Worm (Caenorhabditis elegans): Measurements from ENCODE around the gene toe-2.
A peak's percentile ranks its signal among the peaks of the same experiment; 100 is the strongest.

Gene toe-2

ce11 chrII:6521316-6521715, at the start of gene toe-2:
Gene toe-2, minus strand, starts transcription at chrII:6521385.
- no peak for TF ChIP-seq T22C8.4 (GFP tag; IDR thresholded peaks at IDR 0.05)
- TF ChIP-seq flt-1 (GFP tag; IDR thresholded peaks at IDR 0.05), result no peak
- TF ChIP-seq med-1 (GFP tag; optimal IDR thresholded peaks at IDR 0.05; ENCODE audit: insufficient read depth), result no peak
- no peak for TF ChIP-seq ztf-29 (GFP tag; IDR thresholded peaks at IDR 0.05)
- no peak for TF ChIP-seq ref-1 (GFP tag; conservative IDR thresholded peaks at IDR 0.05)
- TF ChIP-seq ztf-23 (GFP tag; IDR thresholded peaks at IDR 0.05), result no peak
- no peak for TF ChIP-seq cog-1 (tag; optimal IDR thresholded peaks at IDR 0.05)
- no peak for TF ChIP-seq tab-1 (GFP tag; IDR thresholded peaks at IDR 0.05)
- no peak for TF ChIP-seq klf-2 (GFP tag; conservative IDR thresholded peaks at IDR 0.05)

ce11 chrII:6568707-6569106, 47.5 kb upstream of the toe-2 start, which contains the start of gene sra-27:
Gene sra-27, plus strand, starts transcription at chrII:6569007.
- TF ChIP-seq ztf-29 (GFP tag; IDR thresholded peaks at IDR 0.05), result no peak
- TF ChIP-seq cog-1 (tag; optimal IDR thresholded peaks at IDR 0.05), result no peak
- no peak for TF ChIP-seq ref-1 (GFP tag; conservative IDR thresholded peaks at IDR 0.05)
- no peak for TF ChIP-seq med-1 (GFP tag; optimal IDR thresholded peaks at IDR 0.05; ENCODE audit: insufficient read depth)
- no peak for TF ChIP-seq klf-2 (GFP tag; conservative IDR thresholded peaks at IDR 0.05)
- no peak for TF ChIP-seq flt-1 (GFP tag; IDR thresholded peaks at IDR 0.05)
- TF ChIP-seq ztf-23 (GFP tag; IDR thresholded peaks at IDR 0.05), result no peak
- no peak for TF ChIP-seq T22C8.4 (GFP tag; IDR thresholded peaks at IDR 0.05)
- TF ChIP-seq tab-1 (GFP tag; IDR thresholded peaks at IDR 0.05), result no peak

ce11 chrII:6566628-6567180, 45.5 kb upstream of the toe-2 start, which contains the start of the genes F18C5.5 and F18C5.9:
Gene F18C5.5, minus strand, starts transcription at chrII:6566728.
Gene F18C5.9, plus strand, starts transcription at chrII:6567130.
- TF ChIP-seq ref-1 (GFP tag; conservative IDR thresholded peaks at IDR 0.05) (no peak), flt-1 (GFP tag; IDR thresholded peaks at IDR 0.05) (no peak), ztf-23 (GFP tag; IDR thresholded peaks at IDR 0.05) (no peak), cog-1 (tag; optimal IDR thresholded peaks at IDR 0.05) (no peak), med-1 (GFP tag; optimal IDR thresholded peaks at IDR 0.05; ENCODE audit: insufficient read depth) (no peak), T22C8.4 (GFP tag; IDR thresholded peaks at IDR 0.05) (no peak), tab-1 (GFP tag; IDR thresholded peaks at IDR 0.05) (no peak), ztf-29 (GFP tag; IDR thresholded peaks at IDR 0.05) (no peak), klf-2 (GFP tag; conservative IDR thresholded peaks at IDR 0.05) (no peak)

ce11 chrII:6565077-6565476, 43.9 kb upstream of the toe-2 start, which contains the start of gene mpz-3:
Gene mpz-3, minus strand, starts transcription at chrII:6565396.
- no peak; the same call in none of the 2 replicates for TF ChIP-seq klf-2 (GFP tag; conservative IDR thresholded peaks at IDR 0.05)
- peak; percentile 66 for TF ChIP-seq med-1 (GFP tag; optimal IDR thresholded peaks at IDR 0.05; ENCODE audit: insufficient read depth)
- peak; percentile 61 for TF ChIP-seq ref-1 (GFP tag; conservative IDR thresholded peaks at IDR 0.05)
- TF ChIP-seq tab-1 (GFP tag; IDR thresholded peaks at IDR 0.05), result peak; percentile 82; the same call in 1 of the 2 replicates
- peak; percentile 80; the same call in 1 of the 2 replicates for TF ChIP-seq ztf-23 (GFP tag; IDR thresholded peaks at IDR 0.05)
- peak; percentile 56; the same call in 1 of the 2 replicates for TF ChIP-seq ztf-29 (GFP tag; IDR thresholded peaks at IDR 0.05)
- TF ChIP-seq T22C8.4 (GFP tag; IDR thresholded peaks at IDR 0.05), result peak; percentile 67; the same call in 1 of the 2 replicates
- peak; percentile 86 for TF ChIP-seq flt-1 (GFP tag; IDR thresholded peaks at IDR 0.05)
- TF ChIP-seq cog-1 (tag; optimal IDR thresholded peaks at IDR 0.05), result no peak

- TF ChIP-seq cog-1 (tag; optimal IDR thresholded peaks at IDR 0.05) (peak; percentile 13), T22C8.4 (GFP tag; IDR thresholded peaks at IDR 0.05) (no peak)
Measured at ce11 chrII:6563238-6563637, 42.1 kb upstream of the toe-2 start.

ce11 chrII:6562203-6562867, 41.1 kb upstream of the toe-2 start:
- TF ChIP-seq ref-1 (GFP tag; conservative IDR thresholded peaks at IDR 0.05) (no peak), med-1 (GFP tag; optimal IDR thresholded peaks at IDR 0.05; ENCODE audit: insufficient read depth) (no peak), ztf-29 (GFP tag; IDR thresholded peaks at IDR 0.05) (no peak), ztf-23 (GFP tag; IDR thresholded peaks at IDR 0.05) (0 out of 2 replicates have a peak, but pooled peaks have one; percentile 50)

- no peak for TF ChIP-seq cog-1 (tag; optimal IDR thresholded peaks at IDR 0.05)
- TF ChIP-seq klf-2 (GFP tag; conservative IDR thresholded peaks at IDR 0.05), result no peak
- no peak for TF ChIP-seq ztf-29 (GFP tag; IDR thresholded peaks at IDR 0.05)
- no peak for TF ChIP-seq ztf-23 (GFP tag; IDR thresholded peaks at IDR 0.05)
- no peak for TF ChIP-seq med-1 (GFP tag; optimal IDR thresholded peaks at IDR 0.05; ENCODE audit: insufficient read depth)
- TF ChIP-seq ref-1 (GFP tag; conservative IDR thresholded peaks at IDR 0.05), result no peak
- TF ChIP-seq tab-1 (GFP tag; IDR thresholded peaks at IDR 0.05), result no peak
- no peak for TF ChIP-seq T22C8.4 (GFP tag; IDR thresholded peaks at IDR 0.05)
- TF ChIP-seq flt-1 (GFP tag; IDR thresholded peaks at IDR 0.05), result no peak
Measured at ce11 chrII:6561300-6561699, 40.1 kb upstream of the toe-2 start, which contains the start of gene F18C5.10. Gene F18C5.10, minus strand, starts transcription at chrII:6561444.

- no peak for TF ChIP-seq ztf-23 (GFP tag; IDR thresholded peaks at IDR 0.05)
- TF ChIP-seq tab-1 (GFP tag; IDR thresholded peaks at IDR 0.05), result no peak
- TF ChIP-seq cog-1 (tag; optimal IDR thresholded peaks at IDR 0.05), result no peak
- TF ChIP-seq med-1 (GFP tag; optimal IDR thresholded peaks at IDR 0.05; ENCODE audit: insufficient read depth), result no peak
- TF ChIP-seq ref-1 (GFP tag; conservative IDR thresholded peaks at IDR 0.05), result no peak
- TF ChIP-seq ztf-29 (GFP tag; IDR thresholded peaks at IDR 0.05), result no peak
- TF ChIP-seq T22C8.4 (GFP tag; IDR thresholded peaks at IDR 0.05), result no peak
- no peak for TF ChIP-seq flt-1 (GFP tag; IDR thresholded peaks at IDR 0.05)
- TF ChIP-seq klf-2 (GFP tag; conservative IDR thresholded peaks at IDR 0.05), result no peak
Measured at ce11 chrII:6560291-6560690, 39.1 kb upstream of the toe-2 start.

- TF ChIP-seq tab-1 (GFP tag; IDR thresholded peaks at IDR 0.05), result no peak
- no peak for TF ChIP-seq ztf-29 (GFP tag; IDR thresholded peaks at IDR 0.05)
- no peak for TF ChIP-seq med-1 (GFP tag; optimal IDR thresholded peaks at IDR 0.05; ENCODE audit: insufficient read depth)
- no peak for TF ChIP-seq klf-2 (GFP tag; conservative IDR thresholded peaks at IDR 0.05)
- no peak for TF ChIP-seq T22C8.4 (GFP tag; IDR thresholded peaks at IDR 0.05)
- no peak for TF ChIP-seq cog-1 (tag; optimal IDR thresholded peaks at IDR 0.05)
- no peak for TF ChIP-seq flt-1 (GFP tag; IDR thresholded peaks at IDR 0.05)
- TF ChIP-seq ztf-23 (GFP tag; IDR thresholded peaks at IDR 0.05), result no peak
- TF ChIP-seq ref-1 (GFP tag; conservative IDR thresholded peaks at IDR 0.05), result no peak
Measured at ce11 chrII:6558887-6559286, 37.7 kb upstream of the toe-2 start.

All from whole organism, midembryonic.